Worm (Caenorhabditis elegans) whole organism, late embryonic: Measurements from ENCODE around the gene F34H10.4.

Experiments used
- ceh-34 ChIP-seq: sonication (generic microtip); optimal IDR thresholded peaks from 2 replicates; lab custom pipeline; 2016; ENCODE audit warnings: mild to moderate bottlenecking, missing genetic modification characterization, missing compliant biosample characterization
- ceh-45 ChIP-seq: fragments of 200-800 bp; sonication (Bioruptor generic); IDR thresholded peaks from 2 replicates; pipeline ENCODE4 v1.3.6; 2022; ENCODE audit warnings: missing genetic modification reagents, missing genetic modification characterization, missing compliant biosample characterization
- dmd-4 ChIP-seq: sonication (generic microtip); optimal IDR thresholded peaks from 2 replicates; lab custom pipeline; 2016; ENCODE audit warnings: borderline replicate concordance, missing genetic modification characterization, missing compliant biosample characterization
- pag-3 ChIP-seq: sonication (generic microtip); optimal IDR thresholded peaks from 2 replicates; lab custom pipeline; 2016; ENCODE audit warnings: missing compliant biosample characterization, missing genetic modification characterization, borderline replicate concordance
- pha-4 ChIP-seq: fragments of 150-350 bp; optimal IDR thresholded peaks from 2 replicates; lab custom pipeline; 2018; ENCODE audit warnings: missing biosample characterization, missing genetic modification reagents, missing genetic modification characterization
- ref-2 ChIP-seq: sonication (generic microtip); optimal IDR thresholded peaks from 2 replicates; lab custom pipeline; 2016; ENCODE audit warnings: missing genetic modification characterization, missing compliant biosample characterization
- sox-4 ChIP-seq: sonication (generic microtip); optimal IDR thresholded peaks from 2 replicates; lab custom pipeline; 2017; ENCODE audit warnings: mild to moderate bottlenecking, missing genetic modification characterization, inconsistent platforms, missing compliant biosample characterization
- unc-42 ChIP-seq: sonication (generic microtip); optimal IDR thresholded peaks from 2 replicates; lab custom pipeline; 2016; ENCODE audit warnings: missing genotype, missing genetic modification characterization, missing compliant biosample characterization

- TF ChIP-seq ceh-45 (GFP tag; lab: Robert Waterston, UW) (no peak), dmd-4 (tag; lab: Kevin White, UChicago) (no peak), unc-42 (tag; lab: Kevin White, UChicago) (no peak), pag-3 (no peak), ref-2 (tag; lab: Kevin White, UChicago) (no peak), pha-4 (no peak), ceh-34 (tag; lab: Kevin White, UChicago) (no peak), sox-4 (no peak)
These were observed 11.2 kb upstream of the F34H10.4 start for ce11 chrX:9637137-9637536.
